Fruit fly (Drosophila melanogaster): ENCODE measurements around the gene comm3.

dm6 chr3L:15690711-15691591, 43.4 kb upstream of the comm3 start:
- TF ChIP-seq CTCF (optimal IDR thresholded peaks at IDR 0.05) (no peak), CG8478 (optimal IDR thresholded peaks at IDR 0.05) (no peak)
